Fruit fly (Drosophila melanogaster) whole organism, adult: ENCODE results near the gene CG18858.

Source experiments
- CG11617 ChIP-seq: fragments of 200-800 bp; sonication (Bioruptor generic); optimal IDR thresholded peaks from 2 replicates; lab custom pipeline; 2017; ENCODE audit warnings: mild to moderate bottlenecking, missing biosample characterization, missing genetic modification reagents, missing genetic modification characterization
- CG12768 ChIP-seq: fragments of 200-800 bp; sonication (Bioruptor generic); optimal IDR thresholded peaks from 2 replicates; lab custom pipeline; 2017; ENCODE audit warnings: missing biosample characterization, missing genetic modification characterization, mild to moderate bottlenecking, moderate library complexity, missing genetic modification reagents
- CG14711 ChIP-seq: fragments of 200-800 bp; sonication (Bioruptor generic); optimal IDR thresholded peaks from 2 replicates; lab custom pipeline; 2018; ENCODE audit warnings: missing biosample characterization, mild to moderate bottlenecking, missing genetic modification characterization, moderate library complexity
- CG7045 ChIP-seq: fragments of 200-800 bp; sonication (Bioruptor generic); optimal IDR thresholded peaks from 2 replicates; lab custom pipeline; 2017; ENCODE audit warnings: missing biosample characterization, mild to moderate bottlenecking, missing genetic modification characterization
- CG7101 ChIP-seq: fragments of 200-800 bp; sonication (Bioruptor generic); optimal IDR thresholded peaks from 2 replicates; lab custom pipeline; 2018; ENCODE audit warnings: missing biosample characterization, mild to moderate bottlenecking, missing genetic modification characterization, moderate library complexity
- Mnt ChIP-seq: fragments of 200-800 bp; sonication (Bioruptor generic); optimal IDR thresholded peaks from 2 replicates; lab custom pipeline; 2016; ENCODE audit warnings: missing biosample characterization, mild to moderate bottlenecking, missing genetic modification characterization
- cic ChIP-seq: fragments of 200-800 bp; sonication (Bioruptor generic); optimal IDR thresholded peaks from 2 replicates; lab custom pipeline; 2017; ENCODE audit warnings: missing biosample characterization, mild to moderate bottlenecking, missing genetic modification characterization, moderate library complexity
- kay ChIP-seq: fragments of 200-800 bp; sonication (Bioruptor generic); peaks from one replicate; lab custom pipeline; 2016; ENCODE audit warnings: missing biosample characterization, missing genetic modification characterization, borderline replicate concordance
- ovo ChIP-seq: fragments of 200-800 bp; sonication (Bioruptor generic); optimal IDR thresholded peaks from 2 replicates; lab custom pipeline; 2016; ENCODE audit warnings: missing biosample characterization, missing genetic modification characterization
- pad ChIP-seq: fragments of 200-800 bp; sonication (Bioruptor generic); optimal IDR thresholded peaks from 3 replicates; lab custom pipeline; 2017; ENCODE audit warnings: missing biosample characterization, missing genetic modification characterization, mild to moderate bottlenecking, moderate library complexity, missing genetic modification reagents
- tj ChIP-seq: fragments of 200-800 bp; sonication (Bioruptor generic); optimal IDR thresholded peaks from 3 replicates; lab custom pipeline; 2017; ENCODE audit warnings: missing biosample characterization, mild to moderate bottlenecking, missing genetic modification characterization, moderate library complexity
- toe ChIP-seq: fragments of 200-800 bp; sonication (Bioruptor generic); optimal IDR thresholded peaks from 2 replicates; lab custom pipeline; 2016; ENCODE audit warnings: missing biosample characterization, missing genetic modification characterization

DNA sequence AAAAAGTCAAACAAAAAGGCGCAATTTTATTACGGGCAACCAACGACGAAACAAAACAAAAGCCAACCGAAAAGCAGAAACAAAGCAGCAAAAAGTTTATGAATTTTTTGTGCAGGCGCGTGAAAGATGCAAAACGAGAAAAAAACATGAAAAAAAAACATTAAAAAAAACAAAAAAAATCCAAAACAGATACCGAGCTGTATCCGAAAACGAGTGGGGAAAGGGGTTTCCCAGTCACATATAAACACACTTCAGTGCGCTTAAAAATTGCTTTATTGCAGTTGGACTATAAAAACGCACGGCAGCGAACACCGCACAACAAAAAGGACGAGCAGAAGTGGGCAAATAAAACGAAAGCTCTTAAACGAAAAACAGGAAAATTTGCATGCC, 27.9 kb upstream of the CG18858 start:
- TF ChIP-seq CG11617 (GFP tag; lab: Kevin White, UChicago) (no peak), CG12768 (GFP tag; lab: Kevin White, UChicago) (no peak), CG7101 (tag; lab: Kevin White, UChicago) (no peak), ovo (GFP tag; lab: Kevin White, UChicago) (no peak), Mnt (GFP tag; lab: Kevin White, UChicago) (no peak), CG7045 (GFP tag; lab: Kevin White, UChicago) (no peak), pad (GFP tag; lab: Kevin White, UChicago) (no peak), kay (no peak), toe (GFP tag; lab: Kevin White, UChicago) (no peak), CG14711 (tag; lab: Kevin White, UChicago) (no peak), cic (GFP tag; lab: Kevin White, UChicago) (no peak), tj (GFP tag; lab: Kevin White, UChicago) (no peak)
